Worm (Caenorhabditis elegans): ENCODE measurements around the gene best-24.

best-24 gene

DNA sequence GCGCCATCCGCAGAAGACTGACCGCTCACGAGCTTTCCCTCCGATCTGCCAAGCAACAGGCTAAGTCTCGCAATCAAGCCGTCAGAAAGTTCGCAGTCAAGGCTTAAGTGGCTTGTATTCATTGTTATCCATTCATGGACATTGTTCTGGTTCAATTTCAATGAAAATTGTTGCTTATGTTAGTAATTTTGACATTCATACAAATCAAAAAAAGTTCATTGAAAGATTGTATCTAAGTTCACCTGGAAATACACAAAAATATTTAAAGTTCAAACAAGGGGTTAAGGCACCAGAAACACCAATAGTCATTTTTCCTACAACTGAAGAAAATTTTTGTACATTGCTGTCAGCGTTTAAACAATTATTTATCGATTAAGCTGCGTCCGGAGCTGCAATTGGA lies 45.4 kb upstream of the best-24 start:
- TF ChIP-seq gmeb-1 (tag; optimal IDR thresholded peaks at IDR 0.05): no peak
- TF ChIP-seq ceh-82 (tag; optimal IDR thresholded peaks at IDR 0.05): no peak
- no peak for TF ChIP-seq nhr-129 (tag; optimal IDR thresholded peaks at IDR 0.05)
- TF ChIP-seq mdl-1 (tag; optimal IDR thresholded peaks at IDR 0.05): no peak
- TF ChIP-seq unc-39 (tag; optimal IDR thresholded peaks at IDR 0.05): no peak
- TF ChIP-seq fos-1 (tag; optimal IDR thresholded peaks at IDR 0.05): no peak
- no peak for TF ChIP-seq R02D3.7 (tag; optimal IDR thresholded peaks at IDR 0.05)
- no peak for TF ChIP-seq dmd-4 (tag; optimal IDR thresholded peaks at IDR 0.05)
- no peak for TF ChIP-seq crh-2 (tag; optimal IDR thresholded peaks at IDR 0.05)
- no peak for TF ChIP-seq aly-2 (tag; optimal IDR thresholded peaks at IDR 0.05)
- TF ChIP-seq nhr-237 (tag; optimal IDR thresholded peaks at IDR 0.05): no peak
- TF ChIP-seq mab-5 (tag; optimal IDR thresholded peaks at IDR 0.05): no peak
- TF ChIP-seq ztf-4 (tag; optimal IDR thresholded peaks at IDR 0.05): no peak
- no peak for TF ChIP-seq snpc-4 (tag; optimal IDR thresholded peaks at IDR 0.05)
- no peak for TF ChIP-seq nhr-11 (tag; optimal IDR thresholded peaks at IDR 0.05)

DNA sequence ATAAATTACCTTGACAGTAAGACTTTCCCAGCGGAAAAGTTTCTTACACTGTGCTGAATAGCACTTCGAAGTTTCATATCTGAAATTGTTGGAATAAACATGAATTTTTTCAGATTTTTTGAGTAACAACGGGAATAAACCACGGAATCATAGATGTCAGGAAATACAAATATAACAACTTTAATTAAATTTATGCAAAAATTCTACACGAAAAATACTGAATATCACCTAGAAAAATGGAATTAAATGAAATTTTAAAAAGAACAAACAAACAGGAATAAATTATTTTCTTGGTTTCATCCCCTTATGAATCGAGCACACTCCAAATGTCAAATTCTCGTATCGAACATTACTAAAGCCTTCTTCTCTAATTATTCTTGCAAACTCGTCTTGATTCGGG lies 43.7 kb upstream of the best-24 start, which contains the start of gene tag-307:
TSS of gene tag-307 (minus strand) at position 101 of the 400 bp plus-strand sequence.
- TF ChIP-seq unc-39 (tag; optimal IDR thresholded peaks at IDR 0.05) (no peak), peb-1 (tag; optimal IDR thresholded peaks at IDR 0.05) (no peak), lin-11 (tag; optimal IDR thresholded peaks at IDR 0.05) (no peak), nhr-129 (tag; optimal IDR thresholded peaks at IDR 0.05) (no peak), elt-1 (tag; optimal IDR thresholded peaks at IDR 0.05) (no peak), ama-1 (optimal IDR thresholded peaks at IDR 0.05) (no peak), unc-62 (GFP tag; optimal IDR thresholded peaks at IDR 0.05) (no peak), mab-5 (tag; optimal IDR thresholded peaks at IDR 0.05) (no peak), nhr-21 (tag; optimal IDR thresholded peaks at IDR 0.05) (no peak), sma-3 (GFP tag; optimal IDR thresholded peaks at IDR 0.05) (no peak), F13H6.1 (tag; optimal IDR thresholded peaks at IDR 0.05) (no peak), nhr-6 (tag; optimal IDR thresholded peaks at IDR 0.05) (no peak), egl-27 (tag; optimal IDR thresholded peaks at IDR 0.05) (no peak), ztf-11 (tag; optimal IDR thresholded peaks at IDR 0.05) (no peak), mdl-1 (tag; optimal IDR thresholded peaks at IDR 0.05) (no peak)

DNA sequence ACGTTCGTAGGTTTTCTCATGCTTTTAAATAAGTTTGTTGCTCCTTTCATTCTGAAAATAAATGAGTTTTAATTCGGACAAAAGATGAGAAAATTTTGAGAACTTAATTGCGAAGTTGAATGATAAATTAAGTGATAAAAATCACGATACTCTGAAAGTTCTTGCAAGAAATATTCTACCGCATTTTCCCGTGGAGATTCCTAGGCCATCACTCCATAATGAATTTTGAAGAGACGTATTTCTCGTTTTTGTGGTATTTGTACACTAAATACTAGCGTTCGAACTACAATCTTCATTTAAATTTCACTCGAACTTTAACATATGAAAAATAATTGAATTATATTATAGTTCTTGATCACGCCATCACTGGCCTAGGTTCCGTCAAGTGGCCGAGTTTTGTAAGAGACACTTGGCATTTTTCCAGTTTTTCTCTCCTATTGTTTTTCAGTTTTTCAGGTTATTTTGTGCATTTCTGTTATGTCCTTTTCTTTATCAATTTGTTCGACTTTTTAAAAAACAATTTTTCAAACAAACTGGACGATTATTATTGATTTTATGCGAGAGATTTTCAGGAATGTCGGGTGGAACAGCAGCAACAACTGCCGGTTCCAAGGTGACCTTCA lies 42.3 kb upstream of the best-24 start, which contains the start of the genes coq-5 and ufm-1:
TSS of gene coq-5 (minus strand) at position 51 of the 623 bp plus-strand sequence.
TSS of gene ufm-1 (plus strand) at position 573 of the 623 bp plus-strand sequence.
- peak; percentile 56 for TF ChIP-seq C34F6.9 (tag; optimal IDR thresholded peaks at IDR 0.05)
- no peak for TF ChIP-seq ztf-1 (GFP tag; conservative IDR thresholded peaks at IDR 0.05)
- no peak for TF ChIP-seq nhr-10 (tag; optimal IDR thresholded peaks at IDR 0.05)
- TF ChIP-seq lsy-2 (tag; optimal IDR thresholded peaks at IDR 0.05): peak in 1 of 2 experiments; percentile 43
- peak; percentile 7 for TF ChIP-seq crh-2 (tag; optimal IDR thresholded peaks at IDR 0.05)
- no peak for TF ChIP-seq ZK546.5 (tag; optimal IDR thresholded peaks at IDR 0.05)
- TF ChIP-seq sma-3 (GFP tag; optimal IDR thresholded peaks at IDR 0.05): peak; percentile 18

DNA sequence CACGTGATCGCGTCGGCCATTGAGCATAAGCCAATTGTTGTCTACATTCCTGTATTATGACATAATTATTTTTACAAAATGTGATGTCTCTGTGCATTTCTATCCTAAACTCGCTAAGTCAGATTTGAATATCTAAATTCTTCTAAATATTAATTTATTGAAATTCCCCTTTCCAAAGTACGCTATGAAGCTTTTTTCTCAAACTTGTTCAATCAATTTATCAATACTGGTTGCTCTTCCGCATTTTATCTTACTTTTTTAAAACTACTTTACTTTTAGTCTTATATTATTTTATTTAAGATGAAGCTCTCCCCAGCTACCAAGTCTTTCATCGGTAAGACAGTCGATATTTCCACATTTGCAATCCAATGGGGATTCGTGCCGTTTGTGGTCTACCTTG lies 41.5 kb upstream of the best-24 start, which contains the start of gene tomm-7:
TSS of gene tomm-7 (plus strand) at position 301 of the 400 bp plus-strand sequence.
- TF ChIP-seq egl-27 (tag; optimal IDR thresholded peaks at IDR 0.05): no peak
- TF ChIP-seq sma-9 (GFP tag; optimal IDR thresholded peaks at IDR 0.05): no peak
- no peak for TF ChIP-seq sma-9 (tag; optimal IDR thresholded peaks at IDR 0.05)
- no peak for TF ChIP-seq unc-62 (GFP tag; optimal IDR thresholded peaks at IDR 0.05)
- TF ChIP-seq ceh-16 (tag; optimal IDR thresholded peaks at IDR 0.05): no peak
- TF ChIP-seq sma-3 (GFP tag; optimal IDR thresholded peaks at IDR 0.05): no peak
- no peak for TF ChIP-seq unc-55 (GFP tag; optimal IDR thresholded peaks at IDR 0.05)
- no peak for TF ChIP-seq ztf-1 (GFP tag; conservative IDR thresholded peaks at IDR 0.05)
- no peak for TF ChIP-seq lin-11 (tag; optimal IDR thresholded peaks at IDR 0.05)
- TF ChIP-seq skn-1 (tag; optimal IDR thresholded peaks at IDR 0.05): no peak
- TF ChIP-seq fos-1 (tag; optimal IDR thresholded peaks at IDR 0.05): no peak
- TF ChIP-seq ztf-11 (tag; optimal IDR thresholded peaks at IDR 0.05): no peak
- no peak for TF ChIP-seq ztf-4 (tag; optimal IDR thresholded peaks at IDR 0.05)
- TF ChIP-seq ama-1 (optimal IDR thresholded peaks at IDR 0.05): no peak
- no peak for TF ChIP-seq mbf-1 (tag; optimal IDR thresholded peaks at IDR 0.05)
- no peak for TF ChIP-seq nhr-77 (tag; optimal IDR thresholded peaks at IDR 0.05)
- no peak for TF ChIP-seq gmeb-1 (tag; optimal IDR thresholded peaks at IDR 0.05)
- no peak for TF ChIP-seq R02D3.7 (tag; optimal IDR thresholded peaks at IDR 0.05)
- no peak for TF ChIP-seq nhr-25 (tag; optimal IDR thresholded peaks at IDR 0.05)
- TF ChIP-seq dmd-4 (tag; optimal IDR thresholded peaks at IDR 0.05): no peak

Measured in whole organism, L2 larva.